Worm (Caenorhabditis elegans) whole organism, young adult: ENCODE results near the gene W08A12.2.

Source experiments
- F22D6.2 ChIP-seq: sonication (generic microtip); optimal IDR thresholded peaks from 2 replicates; lab custom pipeline; 2016; ENCODE audit warnings: mild to moderate bottlenecking, missing genetic modification characterization, missing compliant biosample characterization
- F52B5.7 ChIP-seq: sonication (generic microtip); optimal IDR thresholded peaks from 2 replicates; lab custom pipeline; 2016; ENCODE audit warnings: mild to moderate bottlenecking, missing genetic modification characterization, missing compliant biosample characterization
- bed-1 ChIP-seq: fragments of 200-800 bp; sonication (Bioruptor generic); IDR thresholded peaks from 2 replicates; pipeline ENCODE4 v1.3.6; 2022; ENCODE audit warnings: missing genetic modification reagents, missing genetic modification characterization, missing compliant biosample characterization
- ccch-3 ChIP-seq: fragments of 200-800 bp; sonication (Bioruptor generic); optimal IDR thresholded peaks from 2 replicates; lab custom pipeline; 2018; ENCODE audit warnings: mild to moderate bottlenecking, missing genetic modification characterization, missing compliant biosample characterization
- chd-7 ChIP-seq: sonication (generic microtip); optimal IDR thresholded peaks from 2 replicates; lab custom pipeline; 2016; ENCODE audit warnings: mild to moderate bottlenecking, missing genetic modification characterization, moderate library complexity, missing compliant biosample characterization
- hlh-12 ChIP-seq: sonication (generic microtip); optimal IDR thresholded peaks from 2 replicates; lab custom pipeline; 2016; ENCODE audit warnings: missing genetic modification characterization, missing compliant biosample characterization
- hsf-1 ChIP-seq: fragments of 200-800 bp; sonication (Bioruptor generic); IDR thresholded peaks from 2 replicates; pipeline ENCODE4 v1.3.6; 2022; ENCODE audit warnings: missing genetic modification reagents, missing genetic modification characterization, missing compliant biosample characterization
- unc-62 ChIP-seq: fragments of 150-350 bp; optimal IDR thresholded peaks from 2 replicates; lab custom pipeline; 2014; ENCODE audit warnings: missing biosample characterization, missing genetic modification reagents, missing genetic modification characterization

- TF ChIP-seq unc-62 (no peak), chd-7 (tag; lab: Kevin White, UChicago) (no peak), ccch-3 (GFP tag; lab: Kevin White, UChicago) (no peak), hsf-1 (GFP tag; lab: Robert Waterston, UW) (no peak), F52B5.7 (tag; lab: Kevin White, UChicago) (no peak), hlh-12 (tag; lab: Kevin White, UChicago) (no peak), F22D6.2 (tag; lab: Kevin White, UChicago) (no peak), bed-1 (no peak)
Observed at ce11 chrV:3702998-3703397, 17.3 kb upstream of the W08A12.2 start.
